Fruit fly (Drosophila melanogaster): Measurements from ENCODE around the gene CG3604.

CG3604 gene

dm6 chr2L:3729635-3730034, 32.0 kb upstream of the CG3604 start:
- no peak for TF ChIP-seq D1 (tag; optimal IDR thresholded peaks at IDR 0.05)
- TF ChIP-seq CG14655 (GFP tag; optimal IDR thresholded peaks at IDR 0.05) = no peak
- TF ChIP-seq CG34367 (tag; optimal IDR thresholded peaks at IDR 0.05) = no peak

dm6 chr2L:3719414-3719959, 21.8 kb upstream of the CG3604 start:
- peak; percentile 29 for TF ChIP-seq CG34367 (tag; optimal IDR thresholded peaks at IDR 0.05)
- TF ChIP-seq Snoo (tag; optimal IDR thresholded peaks at IDR 0.05) = no peak
- TF ChIP-seq Pif1B (GFP tag; optimal IDR thresholded peaks at IDR 0.05) = peak; percentile 38
- TF ChIP-seq CG32121 (GFP tag; IDR thresholded peaks at IDR 0.05) = no peak
- no peak for TF ChIP-seq CG14655 (GFP tag; optimal IDR thresholded peaks at IDR 0.05)
- TF ChIP-seq CG15710 (tag; optimal IDR thresholded peaks at IDR 0.05) = no peak
- TF ChIP-seq Ets98B (GFP tag; IDR thresholded peaks at IDR 0.05) = no peak
- no peak for TF ChIP-seq CG8301 (tag; optimal IDR thresholded peaks at IDR 0.05)
- no peak for TF ChIP-seq CG12605 (GFP tag; IDR thresholded peaks at IDR 0.05)
- TF ChIP-seq CG4496 (GFP tag; IDR thresholded peaks at IDR 0.05) = 0 out of 3 replicates have a peak, but pooled peaks have one; percentile 27
- peak; percentile 49 for TF ChIP-seq CG8159 (tag; optimal IDR thresholded peaks at IDR 0.05)
- TF ChIP-seq D1 (tag; optimal IDR thresholded peaks at IDR 0.05) = no peak
- TF ChIP-seq CG13204 (GFP tag; optimal IDR thresholded peaks at IDR 0.05) = no peak
- TF ChIP-seq CG9948 (tag; optimal IDR thresholded peaks at IDR 0.05) = no peak
- TF ChIP-seq CG17806 (tag; optimal IDR thresholded peaks at IDR 0.05) = no peak
- no peak for TF ChIP-seq rn (GFP tag; IDR thresholded peaks at IDR 0.05)
- TF ChIP-seq fd96Ca (GFP tag; IDR thresholded peaks at IDR 0.05) = 0 out of 3 replicates have a peak, but pooled peaks have one; percentile 12
- TF ChIP-seq gl (tag; optimal IDR thresholded peaks at IDR 0.05) = no peak
- TF ChIP-seq CG10348 (GFP tag; IDR thresholded peaks at IDR 0.05) = no peak
- TF ChIP-seq Pif1A (GFP tag; optimal IDR thresholded peaks at IDR 0.05) = peak; percentile 52
- no peak for TF ChIP-seq EcR (GFP tag; optimal IDR thresholded peaks at IDR 0.05)

DNA sequence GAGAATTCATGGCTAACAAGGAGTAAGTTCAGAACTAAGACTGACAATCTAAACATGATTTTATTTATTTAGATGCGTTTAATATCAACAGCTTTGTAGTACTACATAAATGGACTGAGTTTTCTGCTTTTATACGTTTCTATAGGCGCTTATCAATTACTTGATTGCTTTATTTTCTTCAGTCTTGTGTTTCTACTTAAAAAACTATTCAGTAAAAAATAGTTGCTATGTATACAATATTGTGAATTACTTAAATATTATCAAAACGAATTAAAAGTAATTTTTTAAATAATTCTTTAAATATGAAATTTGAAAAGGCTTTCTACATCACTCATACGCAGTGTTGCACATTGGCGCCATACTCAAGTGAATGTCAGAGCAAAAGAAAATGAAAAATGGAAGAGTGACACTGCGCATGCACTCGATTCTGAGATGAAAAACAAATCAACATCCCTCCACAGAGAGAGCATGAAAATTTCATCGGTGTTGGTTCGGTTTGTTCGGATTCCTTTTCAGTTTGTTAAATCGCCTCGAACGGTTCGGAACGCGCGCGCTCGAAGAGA, 20.1 kb upstream of the CG3604 start, which contains the start of the genes lectin-24A and Shaw:
TSS of gene lectin-24A (minus strand) at position 101 of the 563 bp plus-strand sequence.
TSS of gene Shaw (plus strand) at position 513 of the 563 bp plus-strand sequence.
- no peak for TF ChIP-seq CG15710 (tag; optimal IDR thresholded peaks at IDR 0.05)
- no peak for TF ChIP-seq D1 (tag; optimal IDR thresholded peaks at IDR 0.05)
- no peak for TF ChIP-seq CG10348 (GFP tag; IDR thresholded peaks at IDR 0.05)
- no peak for TF ChIP-seq gl (tag; optimal IDR thresholded peaks at IDR 0.05)
- no peak for TF ChIP-seq EcR (GFP tag; optimal IDR thresholded peaks at IDR 0.05)
- no peak for TF ChIP-seq CG32121 (GFP tag; IDR thresholded peaks at IDR 0.05)
- no peak for TF ChIP-seq CG9948 (tag; optimal IDR thresholded peaks at IDR 0.05)
- no peak for TF ChIP-seq fd96Ca (GFP tag; IDR thresholded peaks at IDR 0.05)
- no peak for TF ChIP-seq CG14655 (GFP tag; optimal IDR thresholded peaks at IDR 0.05)
- no peak for TF ChIP-seq CG4496 (GFP tag; IDR thresholded peaks at IDR 0.05)
- no peak for TF ChIP-seq CG13204 (GFP tag; optimal IDR thresholded peaks at IDR 0.05)
- no peak for TF ChIP-seq Snoo (tag; optimal IDR thresholded peaks at IDR 0.05)

DNA sequence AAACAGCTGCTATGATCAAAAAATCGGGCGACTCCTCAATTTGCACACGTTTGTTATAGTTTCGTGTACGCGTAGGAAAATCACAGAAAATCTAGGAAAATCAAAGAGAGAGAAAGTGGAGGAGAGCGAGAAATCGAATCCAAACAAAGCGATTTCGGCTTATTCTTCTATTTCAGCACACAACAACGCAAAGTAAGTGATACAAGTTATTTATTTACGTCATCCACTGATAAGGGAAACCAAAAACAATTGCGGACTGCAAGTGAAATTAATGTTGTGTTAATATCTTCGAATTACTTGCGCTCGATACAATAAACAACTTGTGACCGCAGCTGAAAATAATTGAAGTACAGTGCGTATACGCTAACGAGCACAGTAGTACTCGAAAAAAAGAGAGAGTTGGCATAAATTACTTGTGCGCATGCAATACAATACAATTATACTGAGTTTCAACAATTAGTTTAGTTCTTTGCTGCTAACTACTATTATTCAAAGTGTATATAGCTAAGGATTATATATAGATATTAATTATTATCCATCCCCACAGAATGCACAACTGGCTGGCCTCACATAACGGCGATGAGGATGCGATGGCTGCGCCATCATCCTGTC, 16.0 kb upstream of the CG3604 start:
- TF ChIP-seq CG8159 (tag; optimal IDR thresholded peaks at IDR 0.05) (no peak), D1 (tag; optimal IDR thresholded peaks at IDR 0.05) (no peak), CG10348 (GFP tag; IDR thresholded peaks at IDR 0.05) (no peak), CG14655 (GFP tag; optimal IDR thresholded peaks at IDR 0.05) (no peak), EcR (GFP tag; optimal IDR thresholded peaks at IDR 0.05) (no peak), CG4496 (GFP tag; IDR thresholded peaks at IDR 0.05) (no peak), Pif1A (GFP tag; optimal IDR thresholded peaks at IDR 0.05) (no peak), CG12605 (GFP tag; IDR thresholded peaks at IDR 0.05) (no peak), CG32121 (GFP tag; IDR thresholded peaks at IDR 0.05) (no peak; the same call in 1 of the 2 replicates), CG34367 (tag; optimal IDR thresholded peaks at IDR 0.05) (no peak), rn (GFP tag; IDR thresholded peaks at IDR 0.05) (no peak), CG15710 (tag; optimal IDR thresholded peaks at IDR 0.05) (no peak), CG13204 (GFP tag; optimal IDR thresholded peaks at IDR 0.05) (no peak), gl (tag; optimal IDR thresholded peaks at IDR 0.05) (no peak), CG9948 (tag; optimal IDR thresholded peaks at IDR 0.05) (no peak), CG17806 (tag; optimal IDR thresholded peaks at IDR 0.05) (no peak)

DNA sequence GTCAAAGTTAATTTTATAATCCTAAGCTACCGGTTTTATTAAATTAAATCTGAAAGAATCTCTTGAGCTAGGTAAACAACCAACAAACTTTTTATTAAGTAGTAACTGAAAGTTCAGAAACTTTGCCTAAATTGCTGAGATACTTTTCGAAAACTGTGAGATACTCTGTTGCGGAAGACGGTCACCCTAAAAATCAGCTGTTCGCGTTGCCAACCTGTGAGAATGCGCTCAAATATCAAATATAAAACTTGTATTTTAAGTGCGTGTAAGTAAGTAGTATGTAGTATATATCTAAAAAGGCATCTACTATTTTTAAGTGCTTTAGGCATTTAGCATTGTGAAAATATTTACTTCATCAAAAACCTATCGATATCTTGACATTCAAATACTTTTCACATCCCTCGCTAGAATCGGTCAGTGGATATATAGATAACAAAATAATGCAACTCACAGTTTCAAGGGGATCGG, 15.3 kb upstream of the CG3604 start, which contains the start of the genes CG31955 and CG2818:
TSS of gene CG31955 (minus strand) at position 157 of the 468 bp plus-strand sequence.
TSS of gene CG2818 (plus strand) at position 412 of the 468 bp plus-strand sequence.
- TF ChIP-seq CG10348 (GFP tag; IDR thresholded peaks at IDR 0.05) = no peak
- no peak for TF ChIP-seq gl (tag; optimal IDR thresholded peaks at IDR 0.05)
- TF ChIP-seq CG13204 (GFP tag; optimal IDR thresholded peaks at IDR 0.05) = no peak
- TF ChIP-seq rn (GFP tag; IDR thresholded peaks at IDR 0.05) = no peak
- no peak for TF ChIP-seq CG14655 (GFP tag; optimal IDR thresholded peaks at IDR 0.05)
- TF ChIP-seq Pif1A (GFP tag; optimal IDR thresholded peaks at IDR 0.05) = no peak
- no peak for TF ChIP-seq CG8159 (tag; optimal IDR thresholded peaks at IDR 0.05)
- no peak for TF ChIP-seq D1 (tag; optimal IDR thresholded peaks at IDR 0.05)
- no peak for TF ChIP-seq CG12605 (GFP tag; IDR thresholded peaks at IDR 0.05)
- no peak for TF ChIP-seq Ets98B (GFP tag; IDR thresholded peaks at IDR 0.05)
- no peak for TF ChIP-seq Snoo (tag; optimal IDR thresholded peaks at IDR 0.05)
- no peak for TF ChIP-seq CG32121 (GFP tag; IDR thresholded peaks at IDR 0.05)
- no peak for TF ChIP-seq CG15710 (tag; optimal IDR thresholded peaks at IDR 0.05)
- no peak for TF ChIP-seq fd96Ca (GFP tag; IDR thresholded peaks at IDR 0.05)

All from whole organism, pupa.